Fruit fly (Drosophila melanogaster) whole organism, embryonic: ENCODE results near the gene nst.
A peak's percentile ranks its signal among the peaks of the same experiment; 100 is the strongest.

Experiments
- Adf1 ChIP-seq: fragments of 200-800 bp; sonication (Bioruptor generic); IDR thresholded peaks from 2 replicates; pipeline ENCODE4 v1.3.6; 2022; ENCODE audit warnings: missing biosample characterization, missing genetic modification characterization
- CG10274 ChIP-seq: fragments of 200-800 bp; sonication (Bioruptor generic); optimal IDR thresholded peaks from 3 replicates; lab custom pipeline; 2017; ENCODE audit warnings: missing biosample characterization, mild to moderate bottlenecking, missing genetic modification characterization
- CG11398 ChIP-seq: fragments of 200-800 bp; sonication (Bioruptor generic); optimal IDR thresholded peaks from 2 replicates; lab custom pipeline; 2016; ENCODE audit warnings: missing biosample characterization, missing genetic modification characterization
- CG11695 ChIP-seq: fragments of 200-800 bp; sonication (Bioruptor generic); IDR thresholded peaks from 3 replicates; pipeline ENCODE4 v1.3.6; 2022; ENCODE audit warnings: missing biosample characterization, missing genetic modification characterization
- CG11723 ChIP-seq: fragments of 200-800 bp; sonication (Bioruptor generic); optimal IDR thresholded peaks from 2 replicates; lab custom pipeline; 2017; ENCODE audit warnings: missing biosample characterization, mild to moderate bottlenecking, missing genetic modification characterization
- CG13296 ChIP-seq: fragments of 200-800 bp; sonication (Bioruptor generic); optimal IDR thresholded peaks from 3 replicates; lab custom pipeline; 2018; ENCODE audit warnings: missing biosample characterization, mild to moderate bottlenecking, missing genetic modification characterization
- CG13775 ChIP-seq: fragments of 200-800 bp; sonication (Bioruptor generic); optimal IDR thresholded peaks from 3 replicates; lab custom pipeline; 2017; ENCODE audit warnings: missing biosample characterization, mild to moderate bottlenecking, missing genetic modification characterization
- CG14710 ChIP-seq: fragments of 200-800 bp; sonication (Bioruptor generic); optimal IDR thresholded peaks from 3 replicates; lab custom pipeline; 2019; ENCODE audit warnings: missing biosample characterization, mild to moderate bottlenecking, missing genetic modification characterization, moderate library complexity
- CG1603 ChIP-seq: fragments of 200-800 bp; sonication (Bioruptor generic); optimal IDR thresholded peaks from 2 replicates; lab custom pipeline; 2019; ENCODE audit warnings: missing biosample characterization, mild to moderate bottlenecking, missing genetic modification characterization, moderate library complexity
- CG17359 ChIP-seq: fragments of 200-800 bp; sonication (Bioruptor generic); optimal IDR thresholded peaks from 3 replicates; lab custom pipeline; 2018; ENCODE audit warnings: missing biosample characterization, mild to moderate bottlenecking, missing genetic modification characterization, moderate library complexity
- CG18262 ChIP-seq: fragments of 200-800 bp; optimal IDR thresholded peaks from 3 replicates; lab custom pipeline; 2019; ENCODE audit warnings: missing biosample characterization, mild to moderate bottlenecking, missing genetic modification characterization, moderate library complexity
- CG18619 ChIP-seq: fragments of 200-800 bp; sonication (Bioruptor generic); optimal IDR thresholded peaks from 3 replicates; lab custom pipeline; 2017; ENCODE audit warnings: missing biosample characterization, mild to moderate bottlenecking, missing genetic modification characterization
- CG30431 ChIP-seq: fragments of 200-800 bp; sonication (Bioruptor generic); optimal IDR thresholded peaks from 2 replicates; lab custom pipeline; 2017; ENCODE audit warnings: missing biosample characterization, missing genetic modification characterization
- CG31224 ChIP-seq: fragments of 200-800 bp; sonication (Bioruptor generic); IDR thresholded peaks from 2 replicates; pipeline ENCODE4 v1.3.6; 2022; ENCODE audit warnings: missing biosample characterization, missing genetic modification characterization
- CG3407 ChIP-seq: fragments of 200-800 bp; sonication (Bioruptor generic); optimal IDR thresholded peaks from 2 replicates; lab custom pipeline; 2018; ENCODE audit warnings: missing biosample characterization, mild to moderate bottlenecking, missing genetic modification characterization
- CG34224 ChIP-seq: fragments of 200-800 bp; sonication (Bioruptor generic); IDR thresholded peaks from 3 replicates; pipeline ENCODE4 v1.3.6; 2022; ENCODE audit warnings: missing biosample characterization, missing genetic modification characterization; ENCODE audit not compliant: partially characterized antibody
- CG3847 ChIP-seq: fragments of 200-800 bp; sonication (Bioruptor generic); IDR thresholded peaks from 2 replicates; pipeline ENCODE4 v1.3.6; 2022; ENCODE audit warnings: missing biosample characterization, missing genetic modification characterization
- CG5953 ChIP-seq: fragments of 200-800 bp; sonication (Bioruptor generic); IDR thresholded peaks from 2 replicates; pipeline ENCODE4 v1.3.6; 2022; ENCODE audit warnings: missing biosample characterization, missing genetic modification characterization
- CG8089 ChIP-seq: fragments of 200-800 bp; sonication (Bioruptor generic); optimal IDR thresholded peaks from 3 replicates; lab custom pipeline; 2016; ENCODE audit warnings: missing biosample characterization, missing genetic modification characterization
- CG9797 ChIP-seq: fragments of 200-800 bp; sonication (Bioruptor generic); optimal IDR thresholded peaks from 3 replicates; lab custom pipeline; 2018; ENCODE audit warnings: missing biosample characterization, mild to moderate bottlenecking, missing genetic modification characterization
- CHES-1-like ChIP-seq: fragments of 200-800 bp; sonication (Bioruptor generic); optimal IDR thresholded peaks from 2 replicates; lab custom pipeline; 2016; ENCODE audit warnings: missing biosample characterization, missing genetic modification characterization
- Dip2 ChIP-seq: fragments of 200-800 bp; sonication (Bioruptor generic); IDR thresholded peaks from 2 replicates; pipeline ENCODE4 v1.3.6; 2022; ENCODE audit warnings: missing biosample characterization, missing genetic modification characterization
- Fer3 ChIP-seq: fragments of 200-800 bp; sonication (Bioruptor generic); optimal IDR thresholded peaks from 2 replicates; lab custom pipeline; 2018; ENCODE audit warnings: missing biosample characterization, mild to moderate bottlenecking, missing genetic modification characterization, moderate library complexity
- Hr3 ChIP-seq: fragments of 200-800 bp; sonication (Bioruptor generic); optimal IDR thresholded peaks from 3 replicates; lab custom pipeline; 2016; ENCODE audit warnings: missing biosample characterization, missing genetic modification characterization
- Kr ChIP-seq: fragments of 200-800 bp; sonication (Bioruptor generic); optimal IDR thresholded peaks from 2 replicates; lab custom pipeline; 2017; ENCODE audit warnings: missing biosample characterization, mild to moderate bottlenecking, missing genetic modification characterization
- NC2β ChIP-seq: fragments of 200-800 bp; sonication (Bioruptor generic); optimal IDR thresholded peaks from 2 replicates; lab custom pipeline; 2016; ENCODE audit warnings: missing biosample characterization, missing genetic modification characterization
- Neu2 ChIP-seq: fragments of 200-800 bp; sonication (Bioruptor generic); optimal IDR thresholded peaks from 3 replicates; lab custom pipeline; 2016; ENCODE audit warnings: missing biosample characterization, missing genetic modification characterization, borderline replicate concordance
- Rfx ChIP-seq: fragments of 200-800 bp; sonication (Bioruptor generic); IDR thresholded peaks from 2 replicates; pipeline ENCODE4 v1.3.6; 2022; ENCODE audit warnings: missing biosample characterization, missing genetic modification characterization
- TFAM ChIP-seq: fragments of 200-800 bp; sonication (Bioruptor generic); optimal IDR thresholded peaks from 2 replicates; lab custom pipeline; 2017; ENCODE audit warnings: missing biosample characterization, missing genetic modification characterization, inconsistent platforms
- Tbp ChIP-seq: fragments of >200 bp; optimal IDR thresholded peaks from 2 replicates; lab custom pipeline; 2018; ENCODE audit warnings: missing biosample characterization, missing genetic modification characterization
- abd-A ChIP-seq: fragments of 200-800 bp; sonication (Bioruptor generic); optimal IDR thresholded peaks from 3 replicates; lab custom pipeline; 2019; ENCODE audit warnings: missing biosample characterization, mild to moderate bottlenecking, missing genetic modification characterization, moderate library complexity
- ara ChIP-seq: fragments of 200-800 bp; sonication (Bioruptor generic); IDR thresholded peaks from 2 replicates; pipeline ENCODE4 v1.3.6; 2022; ENCODE audit warnings: missing biosample characterization, missing genetic modification characterization
- bbx ChIP-seq: fragments of 200-800 bp; sonication (Bioruptor generic); IDR thresholded peaks from 2 replicates; pipeline ENCODE4 v1.3.6; 2022; ENCODE audit warnings: missing biosample characterization, missing genetic modification characterization; ENCODE audit not compliant: partially characterized antibody
- cato ChIP-seq: fragments of 200-800 bp; sonication (Bioruptor generic); optimal IDR thresholded peaks from 2 replicates; lab custom pipeline; 2016; ENCODE audit warnings: missing biosample characterization, missing genetic modification characterization, borderline replicate concordance
- chn ChIP-seq: fragments of 200-800 bp; sonication (Bioruptor generic); optimal IDR thresholded peaks from 2 replicates; lab custom pipeline; 2016; ENCODE audit warnings: missing biosample characterization, missing genetic modification characterization
- gfzf ChIP-seq: fragments of 200-800 bp; sonication (Bioruptor generic); optimal IDR thresholded peaks from 2 replicates; lab custom pipeline; 2016; ENCODE audit warnings: missing biosample characterization, mild to moderate bottlenecking, missing genetic modification characterization, moderate library complexity
- gsb-n ChIP-seq: fragments of 200-800 bp; sonication (Bioruptor generic); optimal IDR thresholded peaks from 3 replicates; lab custom pipeline; 2018; ENCODE audit warnings: missing biosample characterization, mild to moderate bottlenecking, missing genetic modification characterization
- klu ChIP-seq: fragments of 200-800 bp; sonication (Bioruptor generic); IDR thresholded peaks from 2 replicates; pipeline ENCODE4 v1.3.6; 2022; ENCODE audit warnings: missing biosample characterization, missing genetic modification characterization
- mam ChIP-seq: fragments of 200-800 bp; sonication (Bioruptor generic); optimal IDR thresholded peaks from 3 replicates; lab custom pipeline; 2016; ENCODE audit warnings: missing biosample characterization, missing genetic modification characterization
- nerfin-2 ChIP-seq: fragments of 200-800 bp; sonication (Bioruptor generic); IDR thresholded peaks from 2 replicates; pipeline ENCODE4 v1.3.6; 2022; ENCODE audit warnings: missing biosample characterization, missing genetic modification characterization; ENCODE audit not compliant: partially characterized antibody
- oc ChIP-seq: fragments of 200-800 bp; sonication (Bioruptor generic); optimal IDR thresholded peaks from 2 replicates; lab custom pipeline; 2018; ENCODE audit warnings: missing biosample characterization, mild to moderate bottlenecking, missing genetic modification characterization, moderate library complexity
- p53 ChIP-seq: fragments of 200-800 bp; sonication (Bioruptor generic); optimal IDR thresholded peaks from 2 replicates; lab custom pipeline; 2016; ENCODE audit warnings: missing biosample characterization, missing genetic modification characterization
- prd ChIP-seq, 3 experiments: fragments of >200 bp in 2 of 3; fragments of 200-800 bp in 1 of 3; sonication (Bioruptor generic) in 1 of 3; optimal IDR thresholded peaks in 2 of 3; IDR thresholded peaks in 1 of 3; 2 replicates in 2 of 3; 3 replicates in 1 of 3; pipeline versions ENCODE4 v1.3.6 to Lab custom; 2017 to 2022; ENCODE audit warnings: missing biosample characterization in 1 of 3, missing genetic modification characterization in 1 of 3
- sna ChIP-seq: fragments of 200-800 bp; sonication (Bioruptor generic); IDR thresholded peaks from 2 replicates; pipeline ENCODE4 v1.3.6; 2022; ENCODE audit warnings: missing biosample characterization, missing genetic modification characterization; ENCODE audit not compliant: partially characterized antibody
- sug ChIP-seq: fragments of 200-800 bp; optimal IDR thresholded peaks from 2 replicates; lab custom pipeline; 2019; ENCODE audit warnings: missing biosample characterization, mild to moderate bottlenecking, missing genetic modification characterization, moderate library complexity
- tio ChIP-seq: fragments of 200-800 bp; sonication (Bioruptor generic); optimal IDR thresholded peaks from 2 replicates; lab custom pipeline; 2017; ENCODE audit warnings: missing biosample characterization, missing genetic modification characterization, inconsistent platforms
- toy ChIP-seq: fragments of 200-800 bp; sonication (Bioruptor generic); IDR thresholded peaks from 2 replicates; pipeline ENCODE4 v1.3.6; 2022; ENCODE audit warnings: missing biosample characterization, missing genetic modification characterization
- tup ChIP-seq: fragments of 200-800 bp; sonication (Bioruptor generic); optimal IDR thresholded peaks from 2 replicates; lab custom pipeline; 2016; ENCODE audit warnings: missing biosample characterization, mild to moderate bottlenecking, missing genetic modification characterization, moderate library complexity
- zf30C ChIP-seq: fragments of 200-800 bp; sonication (Bioruptor generic); optimal IDR thresholded peaks from 3 replicates; lab custom pipeline; 2018; ENCODE audit warnings: missing biosample characterization, mild to moderate bottlenecking, missing genetic modification characterization
- zfh1 ChIP-seq: fragments of 200-800 bp; sonication (Bioruptor generic); IDR thresholded peaks from 3 replicates; pipeline ENCODE4 v1.3.6; 2022; ENCODE audit warnings: missing biosample characterization, missing genetic modification characterization

nst gene

DNA sequence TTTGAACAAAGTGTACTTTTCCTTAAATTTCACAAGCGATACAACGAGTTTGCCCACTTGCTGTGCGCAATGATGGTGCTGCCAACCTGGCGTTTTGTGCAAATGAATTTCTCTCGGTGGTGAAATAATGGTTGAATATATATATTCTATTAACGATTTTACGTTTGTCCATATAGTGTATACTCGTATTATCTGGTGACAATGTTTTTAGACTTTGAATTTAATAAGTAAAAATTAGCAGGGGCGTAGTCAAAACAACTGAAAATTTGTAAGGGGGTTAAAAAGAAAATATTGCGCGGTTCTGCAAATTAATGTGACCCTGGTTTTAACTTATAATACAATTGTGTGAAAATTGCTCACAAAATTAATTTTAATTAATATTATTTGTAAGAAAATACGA lies 6.0 kb downstream of the nst start, which contains the start of the genes ver and Gcn5 (continued):
- TF ChIP-seq CG9797 (GFP tag; lab: Kevin White, UChicago), result peak; percentile 67
- TF ChIP-seq tup, result peak; percentile 81
- TF ChIP-seq CHES-1-like (GFP tag; lab: Kevin White, UChicago), result peak; percentile 64
- peak; percentile 88 for TF ChIP-seq CG18619 (GFP tag; lab: Kevin White, UChicago)
- TF ChIP-seq klu, result peak; percentile 89
- peak; percentile 94 for TF ChIP-seq CG17359 (tag; lab: Kevin White, UChicago)
- TF ChIP-seq mam (GFP tag; lab: Kevin White, UChicago), result peak; percentile 92
- peak; percentile 84 for TF ChIP-seq cato (GFP tag; lab: Kevin White, UChicago)
- peak; percentile 50 for TF ChIP-seq zf30C (GFP tag; lab: Kevin White, UChicago)
- peak; percentile 70 for TF ChIP-seq CG8089 (GFP tag; lab: Kevin White, UChicago)
- TF ChIP-seq zfh1, result peak; percentile 95
- no peak for TF ChIP-seq Kr (GFP tag; lab: Kevin White, UChicago)
- no peak for TF ChIP-seq sna (GFP tag; lab: Robert Waterston, UW)
- 0 out of 2 replicates have a peak, but pooled peaks have one; percentile 13 for TF ChIP-seq bbx (GFP tag; lab: Robert Waterston, UW)
- peak; percentile 92 for TF ChIP-seq CG11695 (GFP tag; lab: Robert Waterston, UW)
- peak; percentile 84 for TF ChIP-seq sug (tag; lab: Kevin White, UChicago)
- TF ChIP-seq CG34224 (GFP tag; lab: Robert Waterston, UW), result peak; percentile 24; the same call in 1 of the 3 replicates
- TF ChIP-seq gsb-n (tag; lab: Kevin White, UChicago), result no peak
- TF ChIP-seq Neu2 (GFP tag; lab: Kevin White, UChicago), result no peak
- peak; percentile 91 for TF ChIP-seq CG3847 (GFP tag; lab: Robert Waterston, UW)
- TF ChIP-seq CG11723 (GFP tag; lab: Kevin White, UChicago), result peak; percentile 85
- peak; percentile 88 for TF ChIP-seq CG5953 (GFP tag; lab: Robert Waterston, UW)
- TF ChIP-seq TFAM (GFP tag; lab: Kevin White, UChicago), result peak; percentile 53
- TF ChIP-seq CG30431, result peak; percentile 86
- TF ChIP-seq prd (optimal IDR thresholded peaks at IDR 0.05; lab: Kevin White, UChicago), result no peak
- peak; percentile 97 for TF ChIP-seq prd (GFP tag; IDR thresholded peaks at IDR 0.05; lab: Robert Waterston, UW)
- TF ChIP-seq toy (GFP tag; lab: Robert Waterston, UW), result peak; percentile 69; the same call in 1 of the 2 replicates
- peak; percentile 86 for TF ChIP-seq CG31224 (GFP tag; lab: Robert Waterston, UW)
- no peak for TF ChIP-seq nerfin-2 (GFP tag; lab: Robert Waterston, UW)
- TF ChIP-seq CG13775, result peak; percentile 93
- TF ChIP-seq Adf1 (GFP tag; lab: Robert Waterston, UW), result peak; percentile 68
- peak; percentile 91 for TF ChIP-seq CG14710
- TF ChIP-seq Rfx (GFP tag; lab: Robert Waterston, UW), result peak; percentile 95
- peak; percentile 75 for TF ChIP-seq CG3407 (GFP tag; lab: Kevin White, UChicago)
- TF ChIP-seq Tbp (GFP tag; lab: Kevin White, UChicago), result no peak
- peak; percentile 90 for TF ChIP-seq CG18262 (tag; lab: Kevin White, UChicago)
- TF ChIP-seq CG10274 (GFP tag; lab: Kevin White, UChicago), result peak; percentile 75
- TF ChIP-seq Fer3 (tag; lab: Kevin White, UChicago), result peak; percentile 92
- peak; percentile 90 for TF ChIP-seq chn (GFP tag; lab: Kevin White, UChicago)
- no peak for TF ChIP-seq abd-A
- no peak for TF ChIP-seq tio (GFP tag; lab: Kevin White, UChicago)
- TF ChIP-seq p53 (GFP tag; lab: Kevin White, UChicago), result peak; percentile 27
- TF ChIP-seq CG13296 (GFP tag; lab: Kevin White, UChicago), result peak; percentile 92
- TF ChIP-seq CG1603 (tag; lab: Kevin White, UChicago), result peak; percentile 89
- peak; percentile 72 for TF ChIP-seq NC2β
- peak; percentile 89 for TF ChIP-seq ara (GFP tag; lab: Robert Waterston, UW)
- TF ChIP-seq oc, result peak; percentile 90
- TF ChIP-seq Hr3, result peak; percentile 93
- TF ChIP-seq Dip2 (GFP tag; lab: Robert Waterston, UW), result peak; percentile 21; the same call in 1 of the 2 replicates
- TF ChIP-seq gfzf (GFP tag; lab: Kevin White, UChicago), result peak; percentile 48
- peak; percentile 24 for TF ChIP-seq CG11398
